Fruit fly (Drosophila melanogaster) whole organism, pupa: ENCODE data around the gene sro.

Experiments used
- CG10348 ChIP-seq: fragments of 200-800 bp; sonication (Bioruptor generic); IDR thresholded peaks from 2 replicates; pipeline ENCODE4 v1.3.6; 2022; ENCODE audit warnings: missing biosample characterization, missing genetic modification characterization
- CG12605 ChIP-seq: fragments of 200-800 bp; sonication (Bioruptor generic); IDR thresholded peaks from 2 replicates; pipeline ENCODE4 v1.3.6; 2022; ENCODE audit warnings: missing biosample characterization, missing genetic modification characterization
- CG13204 ChIP-seq: fragments of 200-800 bp; sonication (Bioruptor generic); optimal IDR thresholded peaks from 2 replicates; lab custom pipeline; 2018; ENCODE audit warnings: missing biosample characterization, mild to moderate bottlenecking, missing genetic modification characterization, moderate library complexity
- CG14655 ChIP-seq: fragments of 200-800 bp; sonication (Bioruptor generic); optimal IDR thresholded peaks from 3 replicates; lab custom pipeline; 2017; ENCODE audit warnings: mild to moderate bottlenecking, missing biosample characterization, missing genetic modification reagents, missing genetic modification characterization
- CG15710 ChIP-seq: fragments of 200-800 bp; sonication (Bioruptor generic); optimal IDR thresholded peaks from 2 replicates; lab custom pipeline; 2018; ENCODE audit warnings: missing biosample characterization, mild to moderate bottlenecking, missing genetic modification characterization, moderate library complexity
- CG17806 ChIP-seq: fragments of 200-800 bp; sonication (Bioruptor generic); optimal IDR thresholded peaks from 2 replicates; lab custom pipeline; 2018; ENCODE audit warnings: missing biosample characterization, mild to moderate bottlenecking, missing genetic modification characterization, moderate library complexity
- CG32121 ChIP-seq: fragments of 200-800 bp; sonication (Bioruptor generic); IDR thresholded peaks from 2 replicates; pipeline ENCODE4 v1.3.6; 2022; ENCODE audit warnings: missing biosample characterization, missing genetic modification characterization
- CG34367 ChIP-seq: fragments of 200-800 bp; sonication (Bioruptor generic); optimal IDR thresholded peaks from 2 replicates; lab custom pipeline; 2018; ENCODE audit warnings: missing biosample characterization, mild to moderate bottlenecking, missing genetic modification characterization
- CG4496 ChIP-seq: fragments of 200-800 bp; sonication (Bioruptor generic); IDR thresholded peaks from 3 replicates; pipeline ENCODE4 v1.3.6; 2022; ENCODE audit warnings: missing biosample characterization, missing genetic modification characterization
- CG8159 ChIP-seq: fragments of 200-800 bp; sonication (Bioruptor generic); optimal IDR thresholded peaks from 3 replicates; lab custom pipeline; 2018; ENCODE audit warnings: missing biosample characterization, mild to moderate bottlenecking, missing genetic modification characterization, moderate library complexity
- CG8301 ChIP-seq: fragments of 200-800 bp; sonication (Bioruptor generic); optimal IDR thresholded peaks from 2 replicates; lab custom pipeline; 2018; ENCODE audit warnings: missing biosample characterization, mild to moderate bottlenecking, missing genetic modification characterization
- CG9948 ChIP-seq: fragments of 200-800 bp; sonication (Bioruptor generic); optimal IDR thresholded peaks from 2 replicates; lab custom pipeline; 2018; ENCODE audit warnings: missing biosample characterization, mild to moderate bottlenecking, missing genetic modification characterization, moderate library complexity
- D1 ChIP-seq: fragments of 200-800 bp; sonication (Bioruptor generic); optimal IDR thresholded peaks from 2 replicates; lab custom pipeline; 2018; ENCODE audit warnings: missing biosample characterization, mild to moderate bottlenecking, missing genetic modification characterization, moderate library complexity
- EcR ChIP-seq: fragments of 200-800 bp; sonication (Bioruptor generic); optimal IDR thresholded peaks from 3 replicates; lab custom pipeline; 2019; ENCODE audit warnings: missing biosample characterization, missing genetic modification characterization, mild to moderate bottlenecking, moderate library complexity, missing genetic modification reagents
- Ets98B ChIP-seq: fragments of 200-800 bp; sonication (Bioruptor generic); IDR thresholded peaks from 2 replicates; pipeline ENCODE4 v1.3.6; 2022; ENCODE audit warnings: missing biosample characterization, missing genetic modification characterization
- Pif1A ChIP-seq: fragments of 200-800 bp; sonication (Bioruptor generic); optimal IDR thresholded peaks from 3 replicates; lab custom pipeline; 2016; ENCODE audit warnings: missing biosample characterization, missing genetic modification characterization
- Pif1B ChIP-seq: fragments of 200-800 bp; sonication (Bioruptor generic); optimal IDR thresholded peaks from 3 replicates; lab custom pipeline; 2016; ENCODE audit warnings: missing biosample characterization, missing genetic modification characterization
- Snoo ChIP-seq: fragments of 200-800 bp; sonication (Bioruptor generic); optimal IDR thresholded peaks from 3 replicates; lab custom pipeline; 2017; ENCODE audit warnings: missing biosample characterization, mild to moderate bottlenecking, missing genetic modification characterization, inconsistent platforms
- fd96Ca ChIP-seq: fragments of 200-800 bp; sonication (Bioruptor generic); IDR thresholded peaks from 3 replicates; pipeline ENCODE4 v1.3.6; 2022; ENCODE audit warnings: missing biosample characterization, missing genetic modification characterization
- gl ChIP-seq: fragments of 200-800 bp; sonication (Bioruptor generic); optimal IDR thresholded peaks from 2 replicates; lab custom pipeline; 2018; ENCODE audit warnings: missing biosample characterization, mild to moderate bottlenecking, missing genetic modification characterization
- rn ChIP-seq: fragments of 200-800 bp; sonication (Bioruptor generic); IDR thresholded peaks from 2 replicates; pipeline ENCODE4 v1.3.6; 2022; ENCODE audit warnings: missing biosample characterization, missing genetic modification characterization

sro gene

DNA sequence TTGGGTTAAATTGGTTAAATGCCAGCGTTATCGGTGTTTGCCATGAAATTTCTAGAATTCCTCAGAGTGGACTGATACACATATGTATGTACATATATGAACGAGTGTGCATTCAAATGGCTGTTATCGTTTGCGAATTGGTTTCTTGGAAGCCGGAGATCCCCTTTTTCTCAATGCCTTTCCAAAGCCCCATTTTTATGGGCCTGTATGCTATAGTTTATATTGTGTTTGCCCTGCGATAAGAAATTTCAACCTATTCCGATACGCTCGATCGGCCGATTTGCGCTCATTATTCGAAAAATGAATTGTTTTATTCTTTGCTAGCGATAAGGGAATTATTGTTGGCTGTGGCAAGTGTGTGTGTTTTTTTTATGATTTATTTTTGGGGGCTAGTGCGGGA lies 11.2 kb upstream of the sro start:
- TF ChIP-seq fd96Ca (GFP tag; lab: Robert Waterston, UW): no peak
- TF ChIP-seq CG9948 (tag; lab: Kevin White, UChicago): no peak
- TF ChIP-seq CG10348 (GFP tag; lab: Robert Waterston, UW): no peak
- TF ChIP-seq CG32121 (GFP tag; lab: Robert Waterston, UW): no peak
- TF ChIP-seq CG14655 (GFP tag; lab: Kevin White, UChicago): no peak
- TF ChIP-seq EcR (GFP tag; lab: Kevin White, UChicago): no peak
- no peak for TF ChIP-seq gl (tag; lab: Kevin White, UChicago)
- TF ChIP-seq Pif1B (GFP tag; lab: Kevin White, UChicago): no peak
- no peak for TF ChIP-seq CG8301 (tag; lab: Kevin White, UChicago)
- no peak for TF ChIP-seq CG4496
- TF ChIP-seq rn (GFP tag; lab: Robert Waterston, UW): no peak

DNA sequence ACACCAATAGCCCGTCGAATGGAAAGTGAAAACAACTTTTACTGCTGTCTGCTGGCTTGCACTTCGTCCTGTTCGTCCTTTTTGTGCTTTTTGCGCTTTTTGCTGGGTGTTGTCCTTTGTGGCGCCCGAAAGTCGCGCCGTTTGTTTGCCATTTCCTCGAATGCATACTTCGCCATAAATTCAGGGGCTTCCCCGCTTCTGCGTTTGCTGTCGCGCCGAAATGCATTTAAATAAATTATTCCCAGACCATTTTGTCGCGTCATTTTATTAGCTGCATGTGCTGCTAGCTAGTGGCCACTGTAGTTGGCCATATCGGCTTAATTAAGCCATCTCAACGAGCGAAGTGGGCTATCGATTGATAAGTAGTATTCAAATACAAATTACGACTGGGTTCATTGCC lies 9.2 kb upstream of the sro start:
- TF ChIP-seq EcR (GFP tag; lab: Kevin White, UChicago): no peak
- TF ChIP-seq Ets98B (GFP tag; lab: Robert Waterston, UW): no peak
- no peak for TF ChIP-seq Pif1B (GFP tag; lab: Kevin White, UChicago)
- TF ChIP-seq Snoo (tag; lab: Kevin White, UChicago): no peak
- TF ChIP-seq CG8159 (tag; lab: Kevin White, UChicago): no peak
- no peak for TF ChIP-seq CG8301 (tag; lab: Kevin White, UChicago)

DNA sequence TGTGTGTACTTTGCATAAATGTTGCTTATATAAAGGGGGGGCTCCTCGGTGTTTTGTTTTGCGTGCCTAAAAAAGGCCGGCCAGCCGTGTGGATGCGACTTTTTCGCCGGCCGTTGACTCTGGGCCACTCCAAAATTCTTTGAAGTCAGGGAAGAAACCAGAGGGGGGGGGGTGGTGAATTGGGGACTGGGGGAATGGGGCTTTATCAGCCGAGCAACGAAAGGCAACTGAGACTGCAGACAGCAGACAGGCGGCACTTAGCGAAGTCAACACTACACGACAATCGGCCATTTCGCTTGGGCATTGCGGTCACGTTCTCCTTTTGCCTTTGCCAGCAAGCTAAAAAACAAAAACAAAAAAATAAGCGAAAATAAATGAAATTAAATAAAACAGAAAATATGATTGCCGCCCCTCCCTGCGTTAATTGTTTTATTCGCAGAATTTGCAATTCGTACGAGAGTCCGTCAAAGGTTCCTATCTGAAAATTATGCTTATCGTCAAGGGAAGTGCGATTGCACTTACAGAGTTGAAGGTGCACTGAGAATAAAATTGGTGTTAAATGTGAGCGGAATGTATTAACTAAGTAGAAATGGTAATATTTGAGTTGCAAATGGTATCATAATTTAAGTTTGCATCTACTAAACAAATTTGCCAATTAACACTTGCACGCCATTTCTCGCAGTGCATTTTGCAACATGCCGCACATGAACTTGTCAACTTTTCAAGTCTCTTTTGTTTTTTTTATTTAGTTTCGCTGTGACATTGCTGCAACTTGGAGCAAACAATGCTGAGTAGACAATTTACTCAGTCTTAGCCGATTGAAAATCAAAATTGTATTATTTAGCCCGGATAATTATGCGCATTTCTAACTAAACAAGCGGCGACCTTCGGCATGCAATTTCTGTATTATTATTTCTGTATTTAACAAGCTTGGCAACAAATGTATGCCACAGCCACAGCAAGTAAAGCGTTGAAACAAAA lies 8.1 kb upstream of the sro start:
- TF ChIP-seq Ets98B (GFP tag; lab: Robert Waterston, UW) (0 out of 2 replicates have a peak, but pooled peaks have one; percentile 22), rn (GFP tag; lab: Robert Waterston, UW) (0 out of 2 replicates have a peak, but pooled peaks have one; percentile 28), CG15710 (tag; lab: Kevin White, UChicago) (no peak), gl (tag; lab: Kevin White, UChicago) (no peak), CG14655 (GFP tag; lab: Kevin White, UChicago) (no peak), CG32121 (GFP tag; lab: Robert Waterston, UW) (peak; percentile 59; the same call in 1 of the 2 replicates), CG34367 (tag; lab: Kevin White, UChicago) (no peak), CG9948 (tag; lab: Kevin White, UChicago) (peak; percentile 49), CG13204 (GFP tag; lab: Kevin White, UChicago) (no peak), CG17806 (tag; lab: Kevin White, UChicago) (peak; percentile 63), CG4496 (peak; percentile 75), fd96Ca (GFP tag; lab: Robert Waterston, UW) (peak; percentile 74), Pif1A (GFP tag; lab: Kevin White, UChicago) (peak; percentile 87), CG10348 (GFP tag; lab: Robert Waterston, UW) (no peak), CG8159 (tag; lab: Kevin White, UChicago) (peak; percentile 71), EcR (GFP tag; lab: Kevin White, UChicago) (no peak), CG12605 (GFP tag; lab: Robert Waterston, UW) (no peak; the same call in 1 of the 2 replicates), Snoo (tag; lab: Kevin White, UChicago) (peak; percentile 90), D1 (tag; lab: Kevin White, UChicago) (no peak), Pif1B (GFP tag; lab: Kevin White, UChicago) (peak; percentile 77), CG8301 (tag; lab: Kevin White, UChicago) (peak; percentile 53)

DNA sequence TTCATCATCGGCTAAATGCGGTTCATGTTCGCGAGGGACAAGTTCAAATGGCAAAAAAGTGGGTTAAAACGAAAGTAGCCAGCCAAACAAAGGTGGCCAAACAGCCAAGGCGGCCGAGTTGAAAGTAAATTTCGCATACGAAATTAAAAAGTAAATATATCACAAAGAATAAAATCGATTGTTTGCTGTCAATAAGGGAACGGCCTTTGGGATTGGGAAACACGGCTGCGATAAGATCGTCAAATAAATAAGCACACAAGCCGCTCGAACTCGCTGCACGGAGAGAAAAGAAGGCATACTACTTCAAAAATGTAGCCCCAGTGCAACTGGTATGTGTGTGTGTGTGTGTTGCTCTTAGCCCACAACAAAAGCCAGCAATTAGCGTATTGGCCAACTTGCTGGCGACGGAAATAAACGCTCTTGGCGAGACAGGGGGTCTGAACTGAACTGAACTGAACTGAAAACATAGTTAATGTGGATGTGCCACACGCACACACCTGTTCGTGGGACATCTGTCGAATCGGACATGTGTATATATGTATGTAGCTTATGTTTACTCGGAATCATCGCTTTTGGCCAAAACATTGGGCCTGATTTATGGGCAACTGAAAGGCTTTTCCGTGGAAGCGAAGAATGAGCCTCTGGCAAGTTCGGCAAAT lies 6.4 kb upstream of the sro start:
- TF ChIP-seq Snoo (tag; lab: Kevin White, UChicago) (peak; percentile 6), CG8301 (tag; lab: Kevin White, UChicago) (no peak)

DNA sequence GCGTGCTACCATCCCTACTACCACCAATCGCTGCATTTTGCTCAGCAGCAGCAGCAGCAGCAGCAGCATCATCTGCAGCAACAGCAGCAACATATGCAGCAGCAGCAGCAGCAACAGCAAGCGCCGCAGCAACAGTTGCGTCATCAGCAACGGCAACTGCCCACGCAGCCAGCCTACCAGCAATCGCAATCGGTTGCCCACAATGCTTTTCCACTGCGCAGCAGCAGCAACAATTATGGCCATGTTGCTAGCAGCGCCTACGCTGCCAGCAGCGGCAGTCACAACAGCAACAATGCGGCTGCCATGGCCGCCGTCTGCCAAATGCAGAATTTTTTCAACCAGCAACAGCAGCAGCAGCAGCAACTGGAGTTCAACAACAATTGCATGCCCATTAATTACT lies 4.2 kb upstream of the sro start:
- TF ChIP-seq EcR (GFP tag; lab: Kevin White, UChicago): no peak
- TF ChIP-seq Pif1A (GFP tag; lab: Kevin White, UChicago): no peak
- no peak for TF ChIP-seq CG8301 (tag; lab: Kevin White, UChicago)
- no peak for TF ChIP-seq fd96Ca (GFP tag; lab: Robert Waterston, UW)
- no peak for TF ChIP-seq CG9948 (tag; lab: Kevin White, UChicago)

DNA sequence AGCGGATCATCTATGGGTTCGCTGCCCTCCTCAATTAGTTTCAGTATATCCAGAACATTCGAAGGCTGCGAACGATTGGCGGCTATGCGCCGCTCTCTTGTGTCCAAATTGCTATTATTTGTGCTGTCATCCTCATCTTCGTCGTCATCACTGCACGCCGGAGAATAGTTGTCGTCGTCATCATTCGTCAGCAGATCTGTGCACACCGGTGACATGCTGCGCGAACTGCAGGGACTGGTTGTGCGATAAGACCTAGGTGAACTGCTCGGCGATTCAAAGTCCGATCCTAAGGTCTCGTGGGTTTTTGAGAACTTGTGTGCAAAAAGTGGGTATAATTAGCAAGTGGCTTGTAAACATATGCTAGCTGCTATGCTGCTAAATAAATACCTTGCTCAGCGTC lies 2.8 kb downstream of the sro start:
- TF ChIP-seq fd96Ca (GFP tag; lab: Robert Waterston, UW): no peak
- no peak for TF ChIP-seq rn (GFP tag; lab: Robert Waterston, UW)
- no peak for TF ChIP-seq Pif1A (GFP tag; lab: Kevin White, UChicago)
- TF ChIP-seq Pif1B (GFP tag; lab: Kevin White, UChicago): no peak
- no peak for TF ChIP-seq CG17806 (tag; lab: Kevin White, UChicago)
- no peak for TF ChIP-seq CG4496
- TF ChIP-seq CG14655 (GFP tag; lab: Kevin White, UChicago): no peak
- TF ChIP-seq CG32121 (GFP tag; lab: Robert Waterston, UW): no peak
- no peak for TF ChIP-seq EcR (GFP tag; lab: Kevin White, UChicago)
- TF ChIP-seq CG8159 (tag; lab: Kevin White, UChicago): no peak
- TF ChIP-seq CG13204 (GFP tag; lab: Kevin White, UChicago): no peak
- TF ChIP-seq CG15710 (tag; lab: Kevin White, UChicago): no peak
- TF ChIP-seq D1 (tag; lab: Kevin White, UChicago): no peak
- no peak for TF ChIP-seq CG10348 (GFP tag; lab: Robert Waterston, UW)
- TF ChIP-seq CG9948 (tag; lab: Kevin White, UChicago): no peak
- no peak for TF ChIP-seq Ets98B (GFP tag; lab: Robert Waterston, UW)
- no peak for TF ChIP-seq Snoo (tag; lab: Kevin White, UChicago)
